Fruit fly (Drosophila melanogaster) whole organism, embryonic: ENCODE results near the gene ATPsyngamma.
A peak's percentile ranks its signal among the peaks of the same experiment; 100 is the strongest.

Experiments
- ATbp ChIP-seq: fragments of 200-800 bp; sonication (Bioruptor generic); optimal IDR thresholded peaks from 2 replicates; lab custom pipeline; 2017; ENCODE audit warnings: missing biosample characterization, mild to moderate bottlenecking, missing genetic modification characterization, missing genetic modification reagents
- CG10209 ChIP-seq: fragments of 200-800 bp; sonication (Bioruptor generic); optimal IDR thresholded peaks from 3 replicates; lab custom pipeline; 2017; ENCODE audit warnings: missing biosample characterization, mild to moderate bottlenecking, missing genetic modification characterization, missing genetic modification reagents
- CG10274 ChIP-seq: fragments of 200-800 bp; sonication (Bioruptor generic); optimal IDR thresholded peaks from 3 replicates; lab custom pipeline; 2017; ENCODE audit warnings: missing biosample characterization, mild to moderate bottlenecking, missing genetic modification characterization
- CG10654 ChIP-seq: fragments of 200-800 bp; sonication (Bioruptor generic); optimal IDR thresholded peaks from 2 replicates; lab custom pipeline; 2016; ENCODE audit warnings: missing biosample characterization, missing genetic modification characterization
- CG10959 ChIP-seq: fragments of 200-800 bp; sonication (Bioruptor generic); IDR thresholded peaks from 2 replicates; pipeline ENCODE4 v1.3.6; 2022; ENCODE audit warnings: missing biosample characterization, missing genetic modification characterization
- CG10979 ChIP-seq: fragments of 200-800 bp; sonication (Bioruptor generic); optimal IDR thresholded peaks from 2 replicates; lab custom pipeline; 2018; ENCODE audit warnings: missing biosample characterization, mild to moderate bottlenecking, missing genetic modification characterization, moderate library complexity
- CG11696 ChIP-seq: fragments of 200-800 bp; sonication (Bioruptor generic); IDR thresholded peaks from 2 replicates; pipeline ENCODE4 v1.3.6; 2022; ENCODE audit warnings: missing biosample characterization, missing genetic modification characterization
- CG12299 ChIP-seq: fragments of 200-800 bp; sonication (Bioruptor generic); optimal IDR thresholded peaks from 2 replicates; lab custom pipeline; 2018; ENCODE audit warnings: missing biosample characterization, mild to moderate bottlenecking, missing genetic modification characterization
- CG13424 ChIP-seq: fragments of 200-800 bp; sonication (Bioruptor generic); optimal IDR thresholded peaks from 2 replicates; lab custom pipeline; 2019; ENCODE audit warnings: missing biosample characterization, mild to moderate bottlenecking, missing genetic modification characterization, moderate library complexity
- CG13894 ChIP-seq: fragments of 200-800 bp; sonication (Bioruptor generic); optimal IDR thresholded peaks from 3 replicates; lab custom pipeline; 2018; ENCODE audit warnings: missing biosample characterization, mild to moderate bottlenecking, missing genetic modification characterization, moderate library complexity
- CG14014 ChIP-seq: fragments of 200-800 bp; sonication (Bioruptor generic); IDR thresholded peaks from 2 replicates; pipeline ENCODE4 v1.3.6; 2022; ENCODE audit warnings: missing biosample characterization, missing genetic modification characterization
- CG18011 ChIP-seq: fragments of 200-800 bp; sonication (Bioruptor generic); optimal IDR thresholded peaks from 2 replicates; lab custom pipeline; 2017; ENCODE audit warnings: missing biosample characterization, missing genetic modification characterization, mild to moderate bottlenecking, moderate library complexity, missing genotype
- CG1832 ChIP-seq: fragments of 200-800 bp; sonication (Bioruptor generic); optimal IDR thresholded peaks from 2 replicates; lab custom pipeline; 2017; ENCODE audit warnings: missing biosample characterization, mild to moderate bottlenecking, missing genetic modification characterization, inconsistent platforms
- CG18476 ChIP-seq: fragments of 200-800 bp; sonication (Bioruptor generic); optimal IDR thresholded peaks from 2 replicates; lab custom pipeline; 2016; ENCODE audit warnings: missing biosample characterization, mild to moderate bottlenecking, missing genetic modification characterization
- CG33557 ChIP-seq: fragments of 200-800 bp; sonication (Bioruptor generic); optimal IDR thresholded peaks from 2 replicates; lab custom pipeline; 2019; ENCODE audit warnings: missing biosample characterization, mild to moderate bottlenecking, missing genetic modification characterization, moderate library complexity
- CG34376 ChIP-seq: fragments of 200-800 bp; sonication (Bioruptor generic); optimal IDR thresholded peaks from 2 replicates; lab custom pipeline; 2018; ENCODE audit warnings: missing biosample characterization, mild to moderate bottlenecking, missing genetic modification characterization
- CG34422 ChIP-seq: fragments of 200-800 bp; sonication (Bioruptor generic); IDR thresholded peaks from 3 replicates; pipeline ENCODE4 v1.3.6; 2022; ENCODE audit warnings: missing biosample characterization, missing genetic modification characterization
- CG42726 ChIP-seq: fragments of 200-800 bp; sonication (Bioruptor generic); IDR thresholded peaks from 2 replicates; pipeline ENCODE4 v1.3.6; 2022; ENCODE audit warnings: missing biosample characterization, missing genetic modification characterization; ENCODE audit not compliant: partially characterized antibody
- CG4360 ChIP-seq: fragments of 200-800 bp; sonication (Bioruptor generic); IDR thresholded peaks from 2 replicates; pipeline ENCODE4 v1.3.6; 2022; ENCODE audit warnings: missing biosample characterization, missing genetic modification characterization
- CG4424 ChIP-seq: fragments of 200-800 bp; sonication (Bioruptor generic); optimal IDR thresholded peaks from 3 replicates; lab custom pipeline; 2016; ENCODE audit warnings: missing biosample characterization, missing genetic modification characterization
- CG6683 ChIP-seq: fragments of 200-800 bp; sonication (Bioruptor generic); optimal IDR thresholded peaks from 2 replicates; lab custom pipeline; 2017; ENCODE audit warnings: missing biosample characterization, mild to moderate bottlenecking, missing genetic modification characterization, missing genetic modification reagents
- CG7556 ChIP-seq: fragments of 200-800 bp; sonication (Bioruptor generic); optimal IDR thresholded peaks from 2 replicates; lab custom pipeline; 2017; ENCODE audit warnings: missing biosample characterization, mild to moderate bottlenecking, missing genetic modification characterization
- CG7786 ChIP-seq: fragments of 200-800 bp; sonication (Bioruptor generic); optimal IDR thresholded peaks from 2 replicates; lab custom pipeline; 2016; ENCODE audit warnings: missing biosample characterization, missing genetic modification characterization
- CG9215 ChIP-seq: fragments of 200-800 bp; sonication (Bioruptor generic); IDR thresholded peaks from 2 replicates; pipeline ENCODE4 v1.3.6; 2022; ENCODE audit warnings: missing biosample characterization, missing genetic modification characterization
- CG9876 ChIP-seq: fragments of 200-800 bp; sonication (Bioruptor generic); optimal IDR thresholded peaks from 2 replicates; lab custom pipeline; 2016; ENCODE audit warnings: missing biosample characterization, missing genetic modification characterization
- CHES-1-like ChIP-seq: fragments of 200-800 bp; sonication (Bioruptor generic); optimal IDR thresholded peaks from 2 replicates; lab custom pipeline; 2016; ENCODE audit warnings: missing biosample characterization, missing genetic modification characterization
- Chrac-16 ChIP-seq: fragments of 200-800 bp; sonication (Bioruptor generic); optimal IDR thresholded peaks from 3 replicates; lab custom pipeline; 2016; ENCODE audit warnings: missing biosample characterization, missing genetic modification characterization
- Eip74EF ChIP-seq, 2 experiments: fragments of 200-800 bp in 1 of 2; fragments of >200 bp in 1 of 2; sonication (Bioruptor generic) in 1 of 2; optimal IDR thresholded peaks; 2 replicates each; lab custom pipeline; 2017 to 2019; ENCODE audit warnings: missing biosample characterization in 2 of 2, missing genetic modification characterization in 2 of 2, mild to moderate bottlenecking in 1 of 2, moderate library complexity in 1 of 2
- Elba2 ChIP-seq: fragments of 200-800 bp; sonication (Bioruptor generic); optimal IDR thresholded peaks from 3 replicates; lab custom pipeline; 2016; ENCODE audit warnings: missing biosample characterization, missing genetic modification characterization
- Ets97D ChIP-seq: fragments of 200-800 bp; sonication (Bioruptor generic); optimal IDR thresholded peaks from 3 replicates; lab custom pipeline; 2016; ENCODE audit warnings: missing biosample characterization, missing genetic modification characterization
- NFAT ChIP-seq: fragments of 200-800 bp; sonication (Bioruptor generic); IDR thresholded peaks from 2 replicates; pipeline ENCODE4 v1.3.6; 2022; ENCODE audit warnings: missing biosample characterization, missing genetic modification characterization
- Nf-YC ChIP-seq: fragments of 200-800 bp; optimal IDR thresholded peaks from 3 replicates; lab custom pipeline; 2019; ENCODE audit warnings: missing biosample characterization, mild to moderate bottlenecking, missing genetic modification characterization, moderate library complexity
- Opbp ChIP-seq: fragments of 200-800 bp; sonication (Bioruptor generic); IDR thresholded peaks from 3 replicates; pipeline ENCODE4 v1.3.6; 2022; ENCODE audit warnings: missing biosample characterization, missing genetic modification characterization; ENCODE audit not compliant: partially characterized antibody
- Sin3A ChIP-seq: fragments of >200 bp; optimal IDR thresholded peaks from 2 replicates; lab custom pipeline; 2018
- Sry-δ ChIP-seq: fragments of 200-800 bp; sonication (Bioruptor generic); optimal IDR thresholded peaks from 2 replicates; lab custom pipeline; 2016; ENCODE audit warnings: missing biosample characterization, missing genetic modification characterization
- aop ChIP-seq: fragments of 200-800 bp; sonication (Bioruptor generic); IDR thresholded peaks from 2 replicates; pipeline ENCODE4 v1.3.6; 2022; ENCODE audit warnings: missing biosample characterization, missing genetic modification characterization
- ash1 ChIP-seq: fragments of 200-800 bp; sonication (Bioruptor generic); optimal IDR thresholded peaks from 2 replicates; lab custom pipeline; 2018; ENCODE audit warnings: missing biosample characterization, mild to moderate bottlenecking, missing genetic modification characterization
- bab2 ChIP-seq: fragments of 200-800 bp; sonication (Bioruptor generic); optimal IDR thresholded peaks from 2 replicates; lab custom pipeline; 2016; ENCODE audit warnings: missing biosample characterization, missing genetic modification characterization
- bbx ChIP-seq: fragments of 200-800 bp; sonication (Bioruptor generic); IDR thresholded peaks from 2 replicates; pipeline ENCODE4 v1.3.6; 2022; ENCODE audit warnings: missing biosample characterization, missing genetic modification characterization; ENCODE audit not compliant: partially characterized antibody
- bigmax ChIP-seq: fragments of 200-800 bp; sonication (Bioruptor generic); optimal IDR thresholded peaks from 2 replicates; lab custom pipeline; 2018; ENCODE audit warnings: missing biosample characterization, mild to moderate bottlenecking, missing genetic modification characterization
- bowl ChIP-seq: fragments of 200-800 bp; sonication (Bioruptor generic); IDR thresholded peaks from 2 replicates; pipeline ENCODE4 v1.3.6; 2022; ENCODE audit warnings: missing biosample characterization, missing genetic modification characterization
- dan ChIP-seq: fragments of 200-800 bp; sonication (Bioruptor generic); IDR thresholded peaks from 2 replicates; pipeline ENCODE4 v1.3.6; 2022; ENCODE audit warnings: missing biosample characterization, missing genetic modification characterization
- eyg ChIP-seq: fragments of 200-800 bp; sonication (Bioruptor generic); optimal IDR thresholded peaks from 3 replicates; lab custom pipeline; 2016; ENCODE audit warnings: missing biosample characterization, missing genetic modification characterization
- fu2 ChIP-seq: fragments of 200-800 bp; sonication (Bioruptor generic); optimal IDR thresholded peaks from 2 replicates; lab custom pipeline; 2016; ENCODE audit warnings: missing biosample characterization, missing genetic modification characterization
- gcm2 ChIP-seq: fragments of 200-800 bp; sonication (Bioruptor generic); optimal IDR thresholded peaks from 2 replicates; lab custom pipeline; 2016; ENCODE audit warnings: missing biosample characterization, missing genetic modification characterization
- h ChIP-seq: fragments of >200 bp; optimal IDR thresholded peaks from 2 replicates; lab custom pipeline; 2017
- jing ChIP-seq: fragments of 200-800 bp; sonication (Bioruptor generic); optimal IDR thresholded peaks from 2 replicates; lab custom pipeline; 2018; ENCODE audit warnings: missing biosample characterization, mild to moderate bottlenecking, missing genetic modification characterization
- repo ChIP-seq: fragments of 200-800 bp; sonication (Bioruptor generic); optimal IDR thresholded peaks from 2 replicates; lab custom pipeline; 2016; ENCODE audit warnings: missing biosample characterization, missing genetic modification characterization
- seq ChIP-seq: fragments of 200-800 bp; sonication (Bioruptor generic); IDR thresholded peaks from 2 replicates; pipeline ENCODE4 v1.3.6; 2022; ENCODE audit warnings: missing biosample characterization, missing genetic modification characterization
- tin ChIP-seq: fragments of 200-800 bp; sonication (Bioruptor generic); optimal IDR thresholded peaks from 3 replicates; lab custom pipeline; 2016; ENCODE audit warnings: missing biosample characterization, missing genetic modification characterization
- tio ChIP-seq: fragments of 200-800 bp; sonication (Bioruptor generic); optimal IDR thresholded peaks from 2 replicates; lab custom pipeline; 2017; ENCODE audit warnings: missing biosample characterization, missing genetic modification characterization, inconsistent platforms

Gene ATPsyngamma

dm6 chr3R:29736678-29737093 is 12.3 kb downstream of the ATPsyngamma start, which contains the start of the genes CG7601 and CIA30 (continued):
- peak; percentile 98 for TF ChIP-seq Chrac-16 (GFP tag; lab: Kevin White, UChicago)
- TF ChIP-seq dan, result peak; percentile 100
- TF ChIP-seq CG9215 (GFP tag; lab: Robert Waterston, UW), result peak; percentile 100
- TF ChIP-seq tin (GFP tag; lab: Kevin White, UChicago), result peak; percentile 99
- TF ChIP-seq bowl (GFP tag; lab: Robert Waterston, UW), result peak; percentile 100
- TF ChIP-seq bab2 (GFP tag; lab: Kevin White, UChicago), result peak; percentile 99
- TF ChIP-seq repo (GFP tag; lab: Kevin White, UChicago), result peak; percentile 99
- peak; percentile 99 for TF ChIP-seq CG10654 (GFP tag; lab: Kevin White, UChicago)
- peak; percentile 93 for TF ChIP-seq CG6683 (GFP tag; lab: Kevin White, UChicago)
- peak; percentile 85 for TF ChIP-seq CG18011
- peak; percentile 98 for TF ChIP-seq CG34376
- peak; percentile 99 for TF ChIP-seq CG9876 (GFP tag; lab: Kevin White, UChicago)
- peak; percentile 70 for TF ChIP-seq bigmax (GFP tag; lab: Kevin White, UChicago)
- peak; percentile 99 for TF ChIP-seq CG4424 (GFP tag; lab: Kevin White, UChicago)
- peak; percentile 98 for TF ChIP-seq CG13894
- TF ChIP-seq CG34422 (GFP tag; lab: Robert Waterston, UW), result peak; percentile 100
- TF ChIP-seq CG33557 (GFP tag; lab: Kevin White, UChicago), result peak; percentile 91
- TF ChIP-seq CG1832 (GFP tag; lab: Kevin White, UChicago), result no peak
- TF ChIP-seq CG14014 (GFP tag; lab: Robert Waterston, UW), result peak; percentile 100
- TF ChIP-seq Sin3A (lab: Kevin White, UChicago), result peak; percentile 6
- peak; percentile 100 for TF ChIP-seq seq (GFP tag; lab: Robert Waterston, UW)
- TF ChIP-seq bbx, result no peak
- TF ChIP-seq CG7786 (GFP tag; lab: Kevin White, UChicago), result peak; percentile 99
- peak; percentile 100 for TF ChIP-seq NFAT (GFP tag; lab: Robert Waterston, UW)
- TF ChIP-seq CG13424, result peak; percentile 98
- TF ChIP-seq tio (GFP tag; lab: Kevin White, UChicago), result peak; percentile 96
- peak; percentile 100 for TF ChIP-seq CG10959 (GFP tag; lab: Robert Waterston, UW)
- peak; percentile 91 for TF ChIP-seq jing (GFP tag; lab: Kevin White, UChicago)
- TF ChIP-seq CG42726 (GFP tag; lab: Robert Waterston, UW), result 0 out of 2 replicates have a peak, but pooled peaks have one; percentile 2
- peak; percentile 90 for TF ChIP-seq Nf-YC
- peak; percentile 99 for TF ChIP-seq CHES-1-like (GFP tag; lab: Kevin White, UChicago)
- TF ChIP-seq CG10274 (GFP tag; lab: Kevin White, UChicago), result peak; percentile 92
- TF ChIP-seq CG10209 (GFP tag; lab: Kevin White, UChicago), result peak; percentile 97
- peak; percentile 70 for TF ChIP-seq Elba2 (GFP tag; lab: Kevin White, UChicago)
- TF ChIP-seq CG10979 (tag; lab: Kevin White, UChicago), result peak; percentile 97
- TF ChIP-seq gcm2, result peak; percentile 96
- peak; percentile 100 for TF ChIP-seq aop (GFP tag; lab: Robert Waterston, UW)
- peak; percentile 98 for TF ChIP-seq eyg (GFP tag; lab: Kevin White, UChicago)
- TF ChIP-seq ATbp (GFP tag; lab: Kevin White, UChicago), result peak; percentile 96
- TF ChIP-seq h (lab: Kevin White, UChicago), result no peak
- TF ChIP-seq CG4360, result peak; percentile 97
- TF ChIP-seq CG7556, result peak; percentile 96
- peak; percentile 98 for TF ChIP-seq fu2 (GFP tag; lab: Kevin White, UChicago)
- TF ChIP-seq Eip74EF (GFP tag; optimal IDR thresholded peaks at IDR 0.05; lab: Kevin White, UChicago), result peak in 1 of 2 experiments; percentile 93
- TF ChIP-seq CG18476 (GFP tag; lab: Kevin White, UChicago), result peak; percentile 97
- peak; percentile 94 for TF ChIP-seq ash1 (GFP tag; lab: Kevin White, UChicago)
- peak; percentile 96 for TF ChIP-seq CG12299 (tag; lab: Kevin White, UChicago)
- peak; percentile 99 for TF ChIP-seq CG11696 (GFP tag; lab: Robert Waterston, UW)
- TF ChIP-seq Sry-δ, result peak; percentile 82
- peak; percentile 97 for TF ChIP-seq Ets97D (GFP tag; lab: Kevin White, UChicago)
- no peak for TF ChIP-seq Opbp
